Fruit fly (Drosophila melanogaster) whole organism, prepupa: ENCODE measurements around the gene dlp.

ENCODE experiments used
- CG10631 ChIP-seq: fragments of 200-800 bp; sonication (Bioruptor generic); optimal IDR thresholded peaks from 2 replicates; lab custom pipeline; 2016; ENCODE audit warnings: missing biosample characterization, missing genetic modification characterization
- CG11294 ChIP-seq: fragments of 200-800 bp; sonication (Bioruptor generic); IDR thresholded peaks from 2 replicates; pipeline ENCODE4 v1.3.6; 2022; ENCODE audit warnings: missing biosample characterization, missing genetic modification characterization
- CG11762 ChIP-seq: fragments of 200-800 bp; sonication (Bioruptor generic); optimal IDR thresholded peaks from 3 replicates; lab custom pipeline; 2016; ENCODE audit warnings: missing biosample characterization, missing genetic modification characterization; ENCODE audit not compliant: insufficient read depth
- CG11902 ChIP-seq: fragments of 200-800 bp; sonication (Bioruptor generic); optimal IDR thresholded peaks from 3 replicates; lab custom pipeline; 2016; ENCODE audit warnings: missing biosample characterization, missing genetic modification characterization
- CG15336 ChIP-seq: fragments of 200-800 bp; sonication (Bioruptor generic); IDR thresholded peaks from 2 replicates; pipeline ENCODE4 v1.3.6; 2022; ENCODE audit warnings: missing biosample characterization, missing genetic modification characterization
- CG1621 ChIP-seq: fragments of 200-800 bp; sonication (Bioruptor generic); optimal IDR thresholded peaks from 3 replicates; lab custom pipeline; 2018; ENCODE audit warnings: missing biosample characterization, mild to moderate bottlenecking, missing genetic modification characterization
- CG16779 ChIP-seq: fragments of 200-800 bp; sonication (Bioruptor generic); optimal IDR thresholded peaks from 3 replicates; lab custom pipeline; 2017; ENCODE audit warnings: missing biosample characterization, mild to moderate bottlenecking, missing genetic modification characterization
- CG3032 ChIP-seq: fragments of 200-800 bp; optimal IDR thresholded peaks from 2 replicates; lab custom pipeline; 2019; ENCODE audit warnings: missing biosample characterization, mild to moderate bottlenecking, missing genetic modification characterization, moderate library complexity
- CG31627 ChIP-seq: fragments of 200-800 bp; sonication (Bioruptor generic); optimal IDR thresholded peaks from 3 replicates; lab custom pipeline; 2016; ENCODE audit warnings: missing biosample characterization, missing genetic modification characterization
- CG32006 ChIP-seq: fragments of 200-800 bp; sonication (Bioruptor generic); optimal IDR thresholded peaks from 3 replicates; lab custom pipeline; 2017; ENCODE audit warnings: missing biosample characterization, mild to moderate bottlenecking, missing genetic modification characterization
- CG3919 ChIP-seq: fragments of 200-800 bp; sonication (Bioruptor generic); optimal IDR thresholded peaks from 3 replicates; lab custom pipeline; 2016; ENCODE audit warnings: missing biosample characterization, missing genetic modification characterization
- CG4318 ChIP-seq: fragments of 200-800 bp; sonication (Bioruptor generic); optimal IDR thresholded peaks from 3 replicates; lab custom pipeline; 2017; ENCODE audit warnings: missing biosample characterization, mild to moderate bottlenecking, missing genetic modification characterization
- CG6792 ChIP-seq: fragments of 200-800 bp; sonication (Bioruptor generic); optimal IDR thresholded peaks from 3 replicates; lab custom pipeline; 2016; ENCODE audit warnings: missing biosample characterization, missing genetic modification characterization
- CG6808 ChIP-seq: fragments of 200-800 bp; sonication (Bioruptor generic); optimal IDR thresholded peaks from 3 replicates; lab custom pipeline; 2017; ENCODE audit warnings: missing biosample characterization, missing genetic modification characterization, mild to moderate bottlenecking, moderate library complexity, missing genetic modification reagents
- CG6854 ChIP-seq: fragments of 200-800 bp; sonication (Bioruptor generic); optimal IDR thresholded peaks from 2 replicates; lab custom pipeline; 2017; ENCODE audit warnings: missing biosample characterization, mild to moderate bottlenecking, missing genetic modification characterization
- CG8119 ChIP-seq: fragments of 200-800 bp; sonication (Bioruptor generic); IDR thresholded peaks from 3 replicates; pipeline ENCODE4 v1.3.6; 2022; ENCODE audit warnings: missing biosample characterization, missing genetic modification characterization
- CG8632 ChIP-seq: fragments of 200-800 bp; sonication (Bioruptor generic); optimal IDR thresholded peaks from 3 replicates; lab custom pipeline; 2016; ENCODE audit warnings: missing biosample characterization, missing genetic modification characterization
- CG9139 ChIP-seq: fragments of 200-800 bp; sonication (Bioruptor generic); optimal IDR thresholded peaks from 3 replicates; lab custom pipeline; 2017; ENCODE audit warnings: missing biosample characterization, mild to moderate bottlenecking, missing genetic modification characterization
- Eip75B ChIP-seq: fragments of 200-800 bp; sonication (Bioruptor generic); optimal IDR thresholded peaks from 3 replicates; lab custom pipeline; 2016; ENCODE audit warnings: missing biosample characterization, missing genetic modification characterization
- Eip78C ChIP-seq: fragments of 200-800 bp; sonication (Bioruptor generic); peaks from one replicate; lab custom pipeline; 2016; ENCODE audit warnings: missing biosample characterization, missing genetic modification characterization
- Eip93F ChIP-seq: fragments of 200-800 bp; sonication (Bioruptor generic); optimal IDR thresholded peaks from 2 replicates; lab custom pipeline; 2016; ENCODE audit warnings: missing biosample characterization, mild to moderate bottlenecking, missing genetic modification characterization
- Ets21C ChIP-seq: fragments of 200-800 bp; sonication (Bioruptor generic); optimal IDR thresholded peaks from 3 replicates; lab custom pipeline; 2016; ENCODE audit warnings: missing biosample characterization, missing genetic modification characterization
- Ets96B ChIP-seq: fragments of 200-800 bp; optimal IDR thresholded peaks from 2 replicates; lab custom pipeline; 2019; ENCODE audit warnings: missing biosample characterization, mild to moderate bottlenecking, missing genetic modification characterization, moderate library complexity
- Gug ChIP-seq: fragments of 200-800 bp; sonication (Bioruptor generic); IDR thresholded peaks from 2 replicates; pipeline ENCODE4 v1.3.6; 2022; ENCODE audit warnings: missing biosample characterization, missing genetic modification characterization
- Hr39 ChIP-seq: fragments of 200-800 bp; sonication (Bioruptor generic); optimal IDR thresholded peaks from 2 replicates; lab custom pipeline; 2016; ENCODE audit warnings: missing biosample characterization, missing genetic modification characterization
- Hr4 ChIP-seq: fragments of 200-800 bp; sonication (Bioruptor generic); optimal IDR thresholded peaks from 3 replicates; lab custom pipeline; 2016; ENCODE audit warnings: missing biosample characterization, missing genetic modification characterization
- Met ChIP-seq: fragments of 200-800 bp; sonication (Bioruptor generic); optimal IDR thresholded peaks from 3 replicates; lab custom pipeline; 2016; ENCODE audit warnings: missing biosample characterization, missing genetic modification characterization
- OdsH ChIP-seq: fragments of 200-800 bp; sonication (Bioruptor generic); optimal IDR thresholded peaks from 3 replicates; lab custom pipeline; 2016; ENCODE audit warnings: missing biosample characterization, missing genetic modification characterization
- Sox102F ChIP-seq: fragments of 200-800 bp; sonication (Bioruptor generic); optimal IDR thresholded peaks from 2 replicates; lab custom pipeline; 2016; ENCODE audit warnings: missing biosample characterization, mild to moderate bottlenecking, missing genetic modification characterization
- Sox14 ChIP-seq: fragments of 200-800 bp; sonication (Bioruptor generic); optimal IDR thresholded peaks from 3 replicates; lab custom pipeline; 2016; ENCODE audit warnings: missing biosample characterization, missing genetic modification characterization
- Sox15 ChIP-seq: fragments of 200-800 bp; sonication (Bioruptor generic); optimal IDR thresholded peaks from 3 replicates; lab custom pipeline; 2016; ENCODE audit warnings: missing biosample characterization, missing genetic modification characterization
- acj6 ChIP-seq: fragments of 200-800 bp; sonication (Bioruptor generic); optimal IDR thresholded peaks from 3 replicates; lab custom pipeline; 2016; ENCODE audit warnings: missing biosample characterization, missing genetic modification characterization
- cyc ChIP-seq: fragments of 200-800 bp; sonication (Bioruptor generic); optimal IDR thresholded peaks from 3 replicates; lab custom pipeline; 2016; ENCODE audit warnings: missing biosample characterization, missing genetic modification characterization
- dac ChIP-seq: fragments of 200-800 bp; sonication (Bioruptor generic); optimal IDR thresholded peaks from 2 replicates; lab custom pipeline; 2017; ENCODE audit warnings: missing biosample characterization, mild to moderate bottlenecking, missing genetic modification characterization
- dsx ChIP-seq: fragments of 200-800 bp; optimal IDR thresholded peaks from 3 replicates; lab custom pipeline; 2019; ENCODE audit warnings: missing biosample characterization, mild to moderate bottlenecking, missing genetic modification characterization, moderate library complexity; ENCODE audit not compliant: poor library complexity, severe bottlenecking
- eg ChIP-seq: fragments of 200-800 bp; sonication (Bioruptor generic); IDR thresholded peaks from 3 replicates; pipeline ENCODE4 v1.3.6; 2022; ENCODE audit warnings: missing biosample characterization, missing genetic modification characterization
- esn ChIP-seq: fragments of 200-800 bp; sonication (Bioruptor generic); optimal IDR thresholded peaks from 2 replicates; lab custom pipeline; 2016; ENCODE audit warnings: missing biosample characterization, mild to moderate bottlenecking, missing genetic modification characterization, moderate library complexity
- fd59A ChIP-seq: fragments of 200-800 bp; sonication (Bioruptor generic); optimal IDR thresholded peaks from 2 replicates; lab custom pipeline; 2017; ENCODE audit warnings: missing biosample characterization, mild to moderate bottlenecking, missing genetic modification characterization, missing genetic modification reagents
- fkh ChIP-seq: fragments of 200-800 bp; sonication (Bioruptor generic); optimal IDR thresholded peaks from 3 replicates; lab custom pipeline; 2017; ENCODE audit warnings: missing biosample characterization, mild to moderate bottlenecking, missing genetic modification characterization, moderate library complexity
- net ChIP-seq: fragments of 200-800 bp; sonication (Bioruptor generic); optimal IDR thresholded peaks from 3 replicates; lab custom pipeline; 2016; ENCODE audit warnings: missing biosample characterization, missing genetic modification characterization
- pdm3 ChIP-seq: fragments of 200-800 bp; sonication (Bioruptor generic); optimal IDR thresholded peaks from 3 replicates; lab custom pipeline; 2016; ENCODE audit warnings: missing biosample characterization, missing genetic modification characterization
- ss ChIP-seq, 2 experiments: fragments of 200-800 bp; sonication (Bioruptor generic); optimal IDR thresholded peaks; 2 replicates in 1 of 2; 3 replicates in 1 of 2; lab custom pipeline; 2017 to 2018; ENCODE audit warnings: mild to moderate bottlenecking in 2 of 2, missing biosample characterization in 2 of 2, missing genetic modification characterization in 2 of 2, moderate library complexity in 1 of 2
- vri ChIP-seq: fragments of 200-800 bp; sonication (Bioruptor generic); optimal IDR thresholded peaks from 3 replicates; lab custom pipeline; 2016; ENCODE audit warnings: missing biosample characterization, mild to moderate bottlenecking, missing genetic modification characterization

The dlp gene

dm6 chr3L:14612945-14613791, 19.2 kb upstream of the dlp start (continued):
- TF ChIP-seq pdm3 (GFP tag; lab: Kevin White, UChicago) (peak; percentile 73), CG31627 (GFP tag; lab: Kevin White, UChicago) (peak; percentile 5), CG3032 (tag; lab: Kevin White, UChicago) (peak; percentile 79), fkh (peak; percentile 77), OdsH (GFP tag; lab: Kevin White, UChicago) (peak; percentile 76), cyc (GFP tag; lab: Kevin White, UChicago) (peak; percentile 36), Eip78C (GFP tag; lab: Kevin White, UChicago) (peak; percentile 91), fd59A (GFP tag; lab: Kevin White, UChicago) (peak; percentile 71), Sox14 (GFP tag; lab: Kevin White, UChicago) (peak; percentile 43), Eip75B (GFP tag; lab: Kevin White, UChicago) (peak; percentile 37), CG8632 (GFP tag; lab: Kevin White, UChicago) (peak; percentile 14), CG11294 (GFP tag; lab: Robert Waterston, UW) (no peak), Sox15 (GFP tag; lab: Kevin White, UChicago) (no peak), CG6854 (GFP tag; lab: Kevin White, UChicago) (no peak), dac (GFP tag; lab: Kevin White, UChicago) (no peak), eg (GFP tag; lab: Robert Waterston, UW) (peak; percentile 62)

DNA sequence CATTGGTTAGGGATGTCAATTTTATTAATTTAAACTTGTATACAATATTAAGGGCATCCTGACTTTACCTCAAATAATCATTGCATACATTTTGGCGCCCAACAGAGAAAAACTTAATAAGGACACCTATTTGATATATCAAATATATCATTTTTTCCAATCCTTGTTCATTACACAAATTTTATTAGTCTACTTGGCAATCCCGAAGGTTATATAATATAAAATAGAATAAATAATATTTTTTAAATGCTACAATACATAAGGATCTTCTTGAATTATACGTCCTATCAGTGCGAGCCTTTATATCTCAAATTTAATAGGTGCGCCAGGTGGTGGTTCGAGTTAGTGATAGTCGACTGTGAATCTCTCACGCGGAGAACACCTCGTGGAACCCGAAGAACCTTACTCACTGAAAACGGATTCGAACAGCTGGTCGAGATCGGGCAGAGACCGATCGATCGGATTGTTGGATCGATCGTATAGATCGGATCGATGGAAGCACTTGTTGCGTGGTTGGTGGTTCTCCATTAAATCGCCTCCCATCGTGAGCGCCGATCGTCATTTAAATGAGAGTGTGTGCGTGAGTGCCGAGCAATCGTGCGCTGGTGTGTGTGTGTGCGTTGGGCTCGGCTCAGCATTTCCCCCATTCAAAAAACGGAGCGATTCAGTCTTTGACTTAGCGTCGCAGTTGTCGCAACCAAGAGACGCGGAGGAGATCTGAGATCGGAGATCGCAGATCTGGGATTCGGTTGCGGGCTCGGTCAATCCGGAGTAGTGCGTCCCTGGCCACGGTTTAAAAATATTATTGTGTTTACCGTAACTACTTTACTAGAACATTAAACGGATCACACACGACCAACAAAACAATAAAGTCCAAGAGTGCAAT, 18.4 kb upstream of the dlp start, which contains the start of gene shd:
shd (plus strand) TSS at position 667 of the 886 bp plus-strand sequence.
- TF ChIP-seq Eip75B (GFP tag; lab: Kevin White, UChicago), result no peak
- peak; percentile 70 for TF ChIP-seq CG10631 (GFP tag; lab: Kevin White, UChicago)
- TF ChIP-seq Gug (GFP tag; lab: Robert Waterston, UW), result no peak
- TF ChIP-seq acj6 (GFP tag; lab: Kevin White, UChicago), result peak; percentile 70
- TF ChIP-seq Ets21C, result peak; percentile 8
- no peak for TF ChIP-seq CG11902 (GFP tag; lab: Kevin White, UChicago)
- peak; percentile 28 for TF ChIP-seq CG1621 (tag; lab: Kevin White, UChicago)
- TF ChIP-seq Sox15 (GFP tag; lab: Kevin White, UChicago), result peak; percentile 48
- peak; percentile 34 for TF ChIP-seq net
- TF ChIP-seq CG8119 (GFP tag; lab: Robert Waterston, UW), result peak; percentile 43; the same call in 1 of the 3 replicates
- TF ChIP-seq Eip78C (GFP tag; lab: Kevin White, UChicago), result peak; percentile 91
- TF ChIP-seq CG32006 (GFP tag; lab: Kevin White, UChicago), result peak; percentile 87
- peak; percentile 59 for TF ChIP-seq CG3032 (tag; lab: Kevin White, UChicago)
- peak; percentile 67 for TF ChIP-seq CG4318 (GFP tag; lab: Kevin White, UChicago)
- no peak for TF ChIP-seq fkh
- no peak for TF ChIP-seq CG6854 (GFP tag; lab: Kevin White, UChicago)
- peak; percentile 93 for TF ChIP-seq dsx (GFP tag; lab: Kevin White, UChicago)
- TF ChIP-seq CG11762 (GFP tag; lab: Kevin White, UChicago), result peak; percentile 25
- no peak; the same call in 1 of the 2 replicates for TF ChIP-seq CG11294 (GFP tag; lab: Robert Waterston, UW)
- peak; percentile 60 for TF ChIP-seq fd59A (GFP tag; lab: Kevin White, UChicago)
- TF ChIP-seq CG9139 (GFP tag; lab: Kevin White, UChicago), result peak; percentile 22
- no peak for TF ChIP-seq Eip93F (GFP tag; lab: Kevin White, UChicago)
- TF ChIP-seq CG6808, result peak; percentile 70
- no peak for TF ChIP-seq Hr39 (GFP tag; lab: Kevin White, UChicago)
- peak; percentile 20 for TF ChIP-seq CG6792 (GFP tag; lab: Kevin White, UChicago)
- no peak; the same call in 2 of the 3 replicates for TF ChIP-seq eg (GFP tag; lab: Robert Waterston, UW)
- peak; percentile 39 for TF ChIP-seq Sox102F (GFP tag; lab: Kevin White, UChicago)
- TF ChIP-seq CG3919 (GFP tag; lab: Kevin White, UChicago), result peak; percentile 56
- peak in 1 of 2 experiments; percentile 61 for TF ChIP-seq ss (GFP tag; optimal IDR thresholded peaks at IDR 0.05; lab: Kevin White, UChicago)
- TF ChIP-seq Ets96B (tag; lab: Kevin White, UChicago), result peak; percentile 43
- no peak for TF ChIP-seq Sox14 (GFP tag; lab: Kevin White, UChicago)
- peak; percentile 36 for TF ChIP-seq Hr4 (GFP tag; lab: Kevin White, UChicago)
- TF ChIP-seq esn (GFP tag; lab: Kevin White, UChicago), result peak; percentile 43
- TF ChIP-seq CG8632 (GFP tag; lab: Kevin White, UChicago), result peak; percentile 61
- peak; percentile 83 for TF ChIP-seq vri
- TF ChIP-seq CG15336 (GFP tag; lab: Robert Waterston, UW), result 0 out of 2 replicates have a peak, but pooled peaks have one; percentile 37
- no peak for TF ChIP-seq CG16779 (tag; lab: Kevin White, UChicago)
- peak; percentile 32 for TF ChIP-seq Met
